Fruit fly (Drosophila melanogaster) whole organism, prepupa: ENCODE measurements around the gene kek6.
A peak's percentile ranks its signal among the peaks of the same experiment; 100 is the strongest.

Experiments
- Blimp-1 ChIP-seq: fragments of 200-800 bp; sonication (Bioruptor generic); optimal IDR thresholded peaks from 3 replicates; lab custom pipeline; 2017; ENCODE audit warnings: missing biosample characterization, missing genetic modification characterization, mild to moderate bottlenecking, moderate library complexity, missing genetic modification reagents
- CG10631 ChIP-seq: fragments of 200-800 bp; sonication (Bioruptor generic); optimal IDR thresholded peaks from 2 replicates; lab custom pipeline; 2016; ENCODE audit warnings: missing biosample characterization, missing genetic modification characterization
- CG11294 ChIP-seq: fragments of 200-800 bp; sonication (Bioruptor generic); IDR thresholded peaks from 2 replicates; pipeline ENCODE4 v1.3.6; 2022; ENCODE audit warnings: missing biosample characterization, missing genetic modification characterization
- CG11762 ChIP-seq: fragments of 200-800 bp; sonication (Bioruptor generic); optimal IDR thresholded peaks from 3 replicates; lab custom pipeline; 2016; ENCODE audit warnings: missing biosample characterization, missing genetic modification characterization; ENCODE audit not compliant: insufficient read depth
- CG15336 ChIP-seq: fragments of 200-800 bp; sonication (Bioruptor generic); IDR thresholded peaks from 2 replicates; pipeline ENCODE4 v1.3.6; 2022; ENCODE audit warnings: missing biosample characterization, missing genetic modification characterization
- CG1621 ChIP-seq: fragments of 200-800 bp; sonication (Bioruptor generic); optimal IDR thresholded peaks from 3 replicates; lab custom pipeline; 2018; ENCODE audit warnings: missing biosample characterization, mild to moderate bottlenecking, missing genetic modification characterization
- CG16779 ChIP-seq: fragments of 200-800 bp; sonication (Bioruptor generic); optimal IDR thresholded peaks from 3 replicates; lab custom pipeline; 2017; ENCODE audit warnings: missing biosample characterization, mild to moderate bottlenecking, missing genetic modification characterization
- CG3032 ChIP-seq: fragments of 200-800 bp; optimal IDR thresholded peaks from 2 replicates; lab custom pipeline; 2019; ENCODE audit warnings: missing biosample characterization, mild to moderate bottlenecking, missing genetic modification characterization, moderate library complexity
- CG32006 ChIP-seq: fragments of 200-800 bp; sonication (Bioruptor generic); optimal IDR thresholded peaks from 3 replicates; lab custom pipeline; 2017; ENCODE audit warnings: missing biosample characterization, mild to moderate bottlenecking, missing genetic modification characterization
- CG3919 ChIP-seq: fragments of 200-800 bp; sonication (Bioruptor generic); optimal IDR thresholded peaks from 3 replicates; lab custom pipeline; 2016; ENCODE audit warnings: missing biosample characterization, missing genetic modification characterization
- CG4318 ChIP-seq: fragments of 200-800 bp; sonication (Bioruptor generic); optimal IDR thresholded peaks from 3 replicates; lab custom pipeline; 2017; ENCODE audit warnings: missing biosample characterization, mild to moderate bottlenecking, missing genetic modification characterization
- CG6163 ChIP-seq: fragments of 200-800 bp; sonication (Bioruptor generic); IDR thresholded peaks from 3 replicates; pipeline ENCODE4 v1.3.6; 2022; ENCODE audit warnings: missing biosample characterization, missing genetic modification characterization
- CG6276 ChIP-seq: fragments of 200-800 bp; sonication (Bioruptor generic); optimal IDR thresholded peaks from 2 replicates; lab custom pipeline; 2017; ENCODE audit warnings: missing biosample characterization, mild to moderate bottlenecking, missing genetic modification characterization
- CG6792 ChIP-seq: fragments of 200-800 bp; sonication (Bioruptor generic); optimal IDR thresholded peaks from 3 replicates; lab custom pipeline; 2016; ENCODE audit warnings: missing biosample characterization, missing genetic modification characterization
- CG6808 ChIP-seq: fragments of 200-800 bp; sonication (Bioruptor generic); optimal IDR thresholded peaks from 3 replicates; lab custom pipeline; 2017; ENCODE audit warnings: missing biosample characterization, missing genetic modification characterization, mild to moderate bottlenecking, moderate library complexity, missing genetic modification reagents
- CG6854 ChIP-seq: fragments of 200-800 bp; sonication (Bioruptor generic); optimal IDR thresholded peaks from 2 replicates; lab custom pipeline; 2017; ENCODE audit warnings: missing biosample characterization, mild to moderate bottlenecking, missing genetic modification characterization
- CG7368 ChIP-seq: fragments of 200-800 bp; sonication (Bioruptor generic); optimal IDR thresholded peaks from 3 replicates; lab custom pipeline; 2016; ENCODE audit warnings: missing biosample characterization, missing genetic modification characterization
- CG8119 ChIP-seq: fragments of 200-800 bp; sonication (Bioruptor generic); IDR thresholded peaks from 3 replicates; pipeline ENCODE4 v1.3.6; 2022; ENCODE audit warnings: missing biosample characterization, missing genetic modification characterization
- CG8319 ChIP-seq: fragments of 200-800 bp; sonication (Bioruptor generic); optimal IDR thresholded peaks from 3 replicates; lab custom pipeline; 2016; ENCODE audit warnings: missing biosample characterization, missing genetic modification characterization
- CG8632 ChIP-seq: fragments of 200-800 bp; sonication (Bioruptor generic); optimal IDR thresholded peaks from 3 replicates; lab custom pipeline; 2016; ENCODE audit warnings: missing biosample characterization, missing genetic modification characterization
- CG9139 ChIP-seq: fragments of 200-800 bp; sonication (Bioruptor generic); optimal IDR thresholded peaks from 3 replicates; lab custom pipeline; 2017; ENCODE audit warnings: missing biosample characterization, mild to moderate bottlenecking, missing genetic modification characterization
- Eip75B ChIP-seq: fragments of 200-800 bp; sonication (Bioruptor generic); optimal IDR thresholded peaks from 3 replicates; lab custom pipeline; 2016; ENCODE audit warnings: missing biosample characterization, missing genetic modification characterization
- Eip78C ChIP-seq: fragments of 200-800 bp; sonication (Bioruptor generic); peaks from one replicate; lab custom pipeline; 2016; ENCODE audit warnings: missing biosample characterization, missing genetic modification characterization
- Eip93F ChIP-seq: fragments of 200-800 bp; sonication (Bioruptor generic); optimal IDR thresholded peaks from 2 replicates; lab custom pipeline; 2016; ENCODE audit warnings: missing biosample characterization, mild to moderate bottlenecking, missing genetic modification characterization
- Ets21C ChIP-seq: fragments of 200-800 bp; sonication (Bioruptor generic); optimal IDR thresholded peaks from 3 replicates; lab custom pipeline; 2016; ENCODE audit warnings: missing biosample characterization, missing genetic modification characterization
- Ets96B ChIP-seq: fragments of 200-800 bp; optimal IDR thresholded peaks from 2 replicates; lab custom pipeline; 2019; ENCODE audit warnings: missing biosample characterization, mild to moderate bottlenecking, missing genetic modification characterization, moderate library complexity
- Gug ChIP-seq: fragments of 200-800 bp; sonication (Bioruptor generic); IDR thresholded peaks from 2 replicates; pipeline ENCODE4 v1.3.6; 2022; ENCODE audit warnings: missing biosample characterization, missing genetic modification characterization
- Hr38 ChIP-seq: sonication (Bioruptor generic); optimal IDR thresholded peaks from 2 replicates; lab custom pipeline; 2016; ENCODE audit warnings: missing biosample characterization, missing genetic modification characterization
- Hr39 ChIP-seq: fragments of 200-800 bp; sonication (Bioruptor generic); optimal IDR thresholded peaks from 2 replicates; lab custom pipeline; 2016; ENCODE audit warnings: missing biosample characterization, missing genetic modification characterization
- Hr4 ChIP-seq: fragments of 200-800 bp; sonication (Bioruptor generic); optimal IDR thresholded peaks from 3 replicates; lab custom pipeline; 2016; ENCODE audit warnings: missing biosample characterization, missing genetic modification characterization
- Lpt ChIP-seq: fragments of 200-800 bp; sonication (Bioruptor generic); optimal IDR thresholded peaks from 3 replicates; lab custom pipeline; 2016; ENCODE audit warnings: missing biosample characterization, missing genetic modification characterization
- Met ChIP-seq: fragments of 200-800 bp; sonication (Bioruptor generic); optimal IDR thresholded peaks from 3 replicates; lab custom pipeline; 2016; ENCODE audit warnings: missing biosample characterization, missing genetic modification characterization
- OdsH ChIP-seq: fragments of 200-800 bp; sonication (Bioruptor generic); optimal IDR thresholded peaks from 3 replicates; lab custom pipeline; 2016; ENCODE audit warnings: missing biosample characterization, missing genetic modification characterization
- Smox ChIP-seq: fragments of 200-800 bp; sonication (Bioruptor generic); optimal IDR thresholded peaks from 3 replicates; lab custom pipeline; 2016; ENCODE audit warnings: missing biosample characterization, missing genetic modification characterization
- Sox102F ChIP-seq: fragments of 200-800 bp; sonication (Bioruptor generic); optimal IDR thresholded peaks from 2 replicates; lab custom pipeline; 2016; ENCODE audit warnings: missing biosample characterization, mild to moderate bottlenecking, missing genetic modification characterization
- Sox14 ChIP-seq: fragments of 200-800 bp; sonication (Bioruptor generic); optimal IDR thresholded peaks from 3 replicates; lab custom pipeline; 2016; ENCODE audit warnings: missing biosample characterization, missing genetic modification characterization
- Sox15 ChIP-seq: fragments of 200-800 bp; sonication (Bioruptor generic); optimal IDR thresholded peaks from 3 replicates; lab custom pipeline; 2016; ENCODE audit warnings: missing biosample characterization, missing genetic modification characterization
- acj6 ChIP-seq: fragments of 200-800 bp; sonication (Bioruptor generic); optimal IDR thresholded peaks from 3 replicates; lab custom pipeline; 2016; ENCODE audit warnings: missing biosample characterization, missing genetic modification characterization
- cyc ChIP-seq: fragments of 200-800 bp; sonication (Bioruptor generic); optimal IDR thresholded peaks from 3 replicates; lab custom pipeline; 2016; ENCODE audit warnings: missing biosample characterization, missing genetic modification characterization
- eg ChIP-seq: fragments of 200-800 bp; sonication (Bioruptor generic); IDR thresholded peaks from 3 replicates; pipeline ENCODE4 v1.3.6; 2022; ENCODE audit warnings: missing biosample characterization, missing genetic modification characterization
- esn ChIP-seq: fragments of 200-800 bp; sonication (Bioruptor generic); optimal IDR thresholded peaks from 2 replicates; lab custom pipeline; 2016; ENCODE audit warnings: missing biosample characterization, mild to moderate bottlenecking, missing genetic modification characterization, moderate library complexity
- fd59A ChIP-seq: fragments of 200-800 bp; sonication (Bioruptor generic); optimal IDR thresholded peaks from 2 replicates; lab custom pipeline; 2017; ENCODE audit warnings: missing biosample characterization, mild to moderate bottlenecking, missing genetic modification characterization, missing genetic modification reagents
- fd85E ChIP-seq: fragments of 200-800 bp; sonication (Bioruptor generic); optimal IDR thresholded peaks from 3 replicates; lab custom pipeline; 2016; ENCODE audit warnings: missing biosample characterization, missing genetic modification characterization
- fkh ChIP-seq: fragments of 200-800 bp; sonication (Bioruptor generic); optimal IDR thresholded peaks from 3 replicates; lab custom pipeline; 2017; ENCODE audit warnings: missing biosample characterization, mild to moderate bottlenecking, missing genetic modification characterization, moderate library complexity
- pdm3 ChIP-seq: fragments of 200-800 bp; sonication (Bioruptor generic); optimal IDR thresholded peaks from 3 replicates; lab custom pipeline; 2016; ENCODE audit warnings: missing biosample characterization, missing genetic modification characterization
- salr ChIP-seq, 2 experiments: fragments of 200-800 bp; sonication (Bioruptor generic); optimal IDR thresholded peaks; 3 replicates each; lab custom pipeline; 2016 to 2018; ENCODE audit warnings: missing biosample characterization in 2 of 2, missing genetic modification characterization in 2 of 2, mild to moderate bottlenecking in 1 of 2
- spab ChIP-seq: fragments of 200-800 bp; sonication (Bioruptor generic); optimal IDR thresholded peaks from 2 replicates; lab custom pipeline; 2017; ENCODE audit warnings: missing biosample characterization, mild to moderate bottlenecking, missing genetic modification characterization, missing genetic modification reagents
- ss ChIP-seq, 2 experiments: fragments of 200-800 bp; sonication (Bioruptor generic); optimal IDR thresholded peaks; 2 replicates in 1 of 2; 3 replicates in 1 of 2; lab custom pipeline; 2017 to 2018; ENCODE audit warnings: mild to moderate bottlenecking in 2 of 2, missing biosample characterization in 2 of 2, missing genetic modification characterization in 2 of 2, moderate library complexity in 1 of 2
- svp ChIP-seq: fragments of 200-800 bp; sonication (Bioruptor generic); peaks from one replicate; lab custom pipeline; 2016; ENCODE audit warnings: missing biosample characterization, missing genetic modification characterization
- topi ChIP-seq: fragments of 200-800 bp; sonication (Bioruptor generic); optimal IDR thresholded peaks from 3 replicates; lab custom pipeline; 2016; ENCODE audit warnings: missing biosample characterization, missing genetic modification characterization
- vri ChIP-seq: fragments of 200-800 bp; sonication (Bioruptor generic); optimal IDR thresholded peaks from 3 replicates; lab custom pipeline; 2016; ENCODE audit warnings: missing biosample characterization, mild to moderate bottlenecking, missing genetic modification characterization

Gene kek6

DNA sequence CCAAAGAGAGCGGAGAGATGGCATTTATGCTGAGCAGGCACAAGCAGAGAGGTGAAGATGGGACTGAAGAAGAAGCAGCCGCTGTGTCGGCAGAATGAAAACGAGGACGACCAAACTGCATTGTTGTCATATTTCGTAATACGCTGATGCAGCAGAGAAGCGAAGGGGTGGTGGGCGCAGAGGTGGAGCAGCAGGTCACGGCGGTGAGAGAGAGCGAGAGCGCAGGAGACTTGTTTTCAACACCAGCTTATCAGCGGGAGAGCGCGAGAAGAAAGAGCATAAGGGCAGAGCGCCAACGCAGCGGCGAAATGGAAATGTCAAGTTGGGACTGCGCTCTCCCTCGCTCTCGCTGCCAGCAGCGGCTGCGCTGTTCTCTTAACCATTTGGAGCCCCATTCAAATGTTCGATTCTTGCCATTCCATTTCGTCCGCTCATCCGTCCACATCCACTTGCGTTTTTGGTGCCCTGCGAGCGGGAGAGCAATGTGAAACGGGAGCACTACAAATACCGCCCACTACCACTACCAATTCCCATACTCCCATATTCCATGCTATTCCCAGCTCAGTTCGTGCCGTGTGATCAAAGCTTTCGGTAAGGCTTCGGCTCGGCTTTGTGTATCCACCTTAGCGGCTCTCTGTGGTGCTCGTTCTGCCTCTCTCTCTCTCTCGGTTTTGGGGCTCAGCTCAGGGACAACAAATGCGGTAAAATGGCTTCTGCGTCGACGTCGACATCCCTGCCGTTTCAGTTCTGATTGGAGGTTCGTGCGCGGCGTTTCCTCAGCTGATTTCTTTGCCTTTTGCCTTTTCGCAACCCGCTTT, 91.6 kb downstream of the kek6 start, which contains the start of gene ttk:
Gene ttk, plus strand, starts transcription at position 562 of the 818 bp plus-strand sequence.
- TF ChIP-seq svp (GFP tag; lab: Kevin White, UChicago): peak; percentile 100
- peak; percentile 11 for TF ChIP-seq esn (GFP tag; lab: Kevin White, UChicago)
- no peak for TF ChIP-seq Ets96B (tag; lab: Kevin White, UChicago)
- TF ChIP-seq CG3919: peak; percentile 10
- TF ChIP-seq Hr4 (GFP tag; lab: Kevin White, UChicago): no peak
- peak; percentile 17 to 43 for TF ChIP-seq ss (GFP tag; optimal IDR thresholded peaks at IDR 0.05; lab: Kevin White, UChicago)
- TF ChIP-seq Blimp-1 (GFP tag; lab: Kevin White, UChicago): peak; percentile 12
- peak; percentile 2 for TF ChIP-seq topi (GFP tag; lab: Kevin White, UChicago)
- TF ChIP-seq CG8632 (GFP tag; lab: Kevin White, UChicago): peak; percentile 13
- TF ChIP-seq CG6163: peak; percentile 49; the same call in 2 of the 3 replicates
- peak; percentile 56 for TF ChIP-seq CG9139 (GFP tag; lab: Kevin White, UChicago)
- TF ChIP-seq Ets21C (GFP tag; lab: Kevin White, UChicago): no peak
- TF ChIP-seq fd85E (GFP tag; lab: Kevin White, UChicago): no peak
- no peak for TF ChIP-seq CG16779
- no peak for TF ChIP-seq CG8119
- TF ChIP-seq CG6808 (GFP tag; lab: Kevin White, UChicago): peak; percentile 20
- TF ChIP-seq Sox102F (GFP tag; lab: Kevin White, UChicago): peak; percentile 63
- TF ChIP-seq Hr38 (GFP tag; lab: Kevin White, UChicago): no peak
- peak; percentile 2 for TF ChIP-seq spab (GFP tag; lab: Kevin White, UChicago)
- peak; percentile 2 for TF ChIP-seq Sox14 (GFP tag; lab: Kevin White, UChicago)
- TF ChIP-seq Gug (GFP tag; lab: Robert Waterston, UW): no peak
- TF ChIP-seq CG11762: no peak
- peak; percentile 6 for TF ChIP-seq CG6792 (GFP tag; lab: Kevin White, UChicago)
- TF ChIP-seq CG6854 (GFP tag; lab: Kevin White, UChicago): peak; percentile 43
- no peak for TF ChIP-seq CG11294 (GFP tag; lab: Robert Waterston, UW)
- TF ChIP-seq Lpt (GFP tag; lab: Kevin White, UChicago): peak; percentile 11
- TF ChIP-seq fd59A (GFP tag; lab: Kevin White, UChicago): no peak
- TF ChIP-seq CG3032 (tag; lab: Kevin White, UChicago): peak; percentile 7
- TF ChIP-seq acj6 (GFP tag; lab: Kevin White, UChicago): no peak
- TF ChIP-seq Eip78C (GFP tag; lab: Kevin White, UChicago): peak; percentile 77
- TF ChIP-seq CG10631 (GFP tag; lab: Kevin White, UChicago): no peak
- peak; percentile 22 for TF ChIP-seq Met (GFP tag; lab: Kevin White, UChicago)
- TF ChIP-seq CG1621 (tag; lab: Kevin White, UChicago): peak; percentile 36
- peak; percentile 75 for TF ChIP-seq Eip75B (GFP tag; lab: Kevin White, UChicago)
- no peak for TF ChIP-seq CG4318 (GFP tag; lab: Kevin White, UChicago)
- TF ChIP-seq Eip93F (GFP tag; lab: Kevin White, UChicago): no peak
- TF ChIP-seq OdsH (GFP tag; lab: Kevin White, UChicago): no peak
- peak; percentile 21 for TF ChIP-seq CG6276 (GFP tag; lab: Kevin White, UChicago)
- no peak for TF ChIP-seq salr (GFP tag; optimal IDR thresholded peaks at IDR 0.05; lab: Kevin White, UChicago)
- no peak for TF ChIP-seq CG7368 (GFP tag; lab: Kevin White, UChicago)
- TF ChIP-seq Smox: peak; percentile 9
- no peak for TF ChIP-seq Sox15
- no peak for TF ChIP-seq Hr39 (GFP tag; lab: Kevin White, UChicago)
- TF ChIP-seq CG15336 (GFP tag; lab: Robert Waterston, UW): no peak; the same call in 1 of the 2 replicates
- no peak for TF ChIP-seq pdm3
- TF ChIP-seq CG32006 (GFP tag; lab: Kevin White, UChicago): no peak
- no peak for TF ChIP-seq CG8319 (GFP tag; lab: Kevin White, UChicago)
- peak; percentile 17; the same call in 1 of the 3 replicates for TF ChIP-seq eg (GFP tag; lab: Robert Waterston, UW)
- TF ChIP-seq vri (GFP tag; lab: Kevin White, UChicago): peak; percentile 100
- no peak for TF ChIP-seq cyc (GFP tag; lab: Kevin White, UChicago)
- TF ChIP-seq fkh (GFP tag; lab: Kevin White, UChicago): peak; percentile 13
